Worm (Caenorhabditis elegans) whole organism, young adult: ENCODE data around the gene Y43F8B.3.

Experiments
- B0261.1 ChIP-seq: sonication (generic microtip); optimal IDR thresholded peaks from 2 replicates; lab custom pipeline; 2016; ENCODE audit warnings: mild to moderate bottlenecking, missing genetic modification characterization, moderate library complexity, missing compliant biosample characterization
- F23B12.7 ChIP-seq: sonication (generic microtip); optimal IDR thresholded peaks from 2 replicates; lab custom pipeline; 2017; ENCODE audit warnings: missing genetic modification characterization, mild to moderate bottlenecking, missing compliant biosample characterization, antibody characterized with exemption, moderate library complexity; ENCODE audit not compliant: insufficient read depth
- aptf-3 ChIP-seq: fragments of 200-800 bp; sonication (Bioruptor generic); IDR thresholded peaks from 2 replicates; pipeline ENCODE4 v1.3.6; 2022; ENCODE audit warnings: missing genetic modification characterization, missing compliant biosample characterization
- cebp-1 ChIP-seq, 2 experiments: fragments of 200-800 bp in 1 of 2; sonication (Bioruptor generic) in 1 of 2; sonication (generic microtip) in 1 of 2; IDR thresholded peaks in 1 of 2; optimal IDR thresholded peaks in 1 of 2; 2 replicates each; pipeline versions ENCODE4 v1.3.6 to Lab custom; 2017 to 2022; ENCODE audit warnings: missing compliant biosample characterization in 2 of 2, missing genetic modification characterization in 2 of 2, mild to moderate bottlenecking in 1 of 2, missing genetic modification reagents in 1 of 2, moderate library complexity in 1 of 2
- ceh-79 ChIP-seq: sonication (generic microtip); optimal IDR thresholded peaks from 2 replicates; lab custom pipeline; 2017; ENCODE audit warnings: mild to moderate bottlenecking, missing genetic modification characterization, missing compliant biosample characterization
- ceh-91 ChIP-seq: fragments of 200-800 bp; sonication (Bioruptor generic); IDR thresholded peaks from 2 replicates; pipeline ENCODE4 v1.3.6; 2022; ENCODE audit warnings: missing genetic modification reagents, missing genetic modification characterization, missing compliant biosample characterization
- fkh-3 ChIP-seq: sonication (generic microtip); optimal IDR thresholded peaks from 2 replicates; lab custom pipeline; 2016; ENCODE audit warnings: mild to moderate bottlenecking, missing genetic modification characterization, missing compliant biosample characterization
- hsf-1 ChIP-seq: fragments of 200-800 bp; sonication (Bioruptor generic); IDR thresholded peaks from 2 replicates; pipeline ENCODE4 v1.3.6; 2022; ENCODE audit warnings: missing genetic modification reagents, missing genetic modification characterization, missing compliant biosample characterization
- lir-1 ChIP-seq: fragments of 200-800 bp; sonication (Bioruptor generic); conservative IDR thresholded peaks from 2 replicates; pipeline ENCODE4 v1.3.6; 2022; ENCODE audit warnings: missing genetic modification reagents, missing genetic modification characterization, missing compliant biosample characterization
- madf-3 ChIP-seq: fragments of 200-800 bp; sonication (Bioruptor generic); IDR thresholded peaks from 2 replicates; pipeline ENCODE4 v1.3.6; 2022; ENCODE audit warnings: missing genetic modification reagents, missing genetic modification characterization, missing compliant biosample characterization
- pha-4 ChIP-seq: fragments of 150-350 bp; sonication (generic microtip); optimal IDR thresholded peaks from 2 replicates; lab custom pipeline; 2014; ENCODE audit warnings: missing biosample characterization, missing genetic modification reagents, missing genetic modification characterization
- rec-8 ChIP-seq, 2 experiments: sonication (generic microtip); optimal IDR thresholded peaks; 2 replicates each; lab custom pipeline; 2016; ENCODE audit warnings: mild to moderate bottlenecking in 2 of 2, missing genetic modification characterization in 2 of 2, missing genetic modification reagents in 2 of 2, missing genotype in 2 of 2, missing biosample characterization in 1 of 2, missing compliant biosample characterization in 1 of 2, moderate library complexity in 1 of 2
- unc-62 ChIP-seq: fragments of 150-350 bp; optimal IDR thresholded peaks from 2 replicates; lab custom pipeline; 2014; ENCODE audit warnings: missing biosample characterization, missing genetic modification reagents, missing genetic modification characterization
- xnd-1 ChIP-seq: sonication (generic microtip); optimal IDR thresholded peaks from 2 replicates; lab custom pipeline; 2016; ENCODE audit warnings: missing genotype, missing genetic modification reagents, missing genetic modification characterization, missing compliant biosample characterization

DNA sequence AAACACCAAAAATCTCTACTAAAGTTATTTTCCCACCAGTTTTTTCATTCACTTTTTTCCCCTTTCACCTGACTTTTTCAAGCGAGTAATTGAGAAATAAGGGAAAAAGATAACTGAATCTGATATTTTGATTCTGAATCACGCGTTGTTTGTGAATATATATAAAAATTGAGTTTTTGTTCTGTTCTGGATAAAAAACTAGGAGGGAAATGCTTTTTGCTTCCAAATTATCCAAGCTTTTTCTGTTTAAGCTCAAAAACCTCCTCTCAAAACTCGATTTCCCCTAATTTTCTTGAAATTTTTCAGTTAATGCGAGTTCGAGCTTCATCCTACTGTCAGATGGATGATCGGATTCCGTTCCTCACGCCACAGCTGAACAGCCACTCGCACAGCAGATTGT, 62.2 kb downstream of the Y43F8B.3 start, which contains the start of gene kcnl-1:
- TF ChIP-seq rec-8 (tag; optimal IDR thresholded peaks at IDR 0.05; lab: Kevin White, UChicago) (no peak), ceh-91 (GFP tag; lab: Robert Waterston, UW) (no peak), B0261.1 (no peak), ceh-79 (tag; lab: Kevin White, UChicago) (no peak), hsf-1 (GFP tag; lab: Robert Waterston, UW) (no peak), unc-62 (GFP tag; lab: Kevin White, UChicago) (no peak), pha-4 (tag; lab: Kevin White, UChicago) (no peak), madf-3 (GFP tag; lab: Robert Waterston, UW) (no peak), fkh-3 (tag; lab: Kevin White, UChicago) (no peak), F23B12.7 (no peak), xnd-1 (no peak), cebp-1 (GFP tag; IDR thresholded peaks at IDR 0.05; lab: Robert Waterston, UW) (no peak), cebp-1 (tag; optimal IDR thresholded peaks at IDR 0.05; lab: Kevin White, UChicago) (no peak), lir-1 (GFP tag; lab: Robert Waterston, UW) (no peak), aptf-3 (GFP tag; lab: Robert Waterston, UW) (no peak)
